Worm (Caenorhabditis elegans) whole organism, L3 larva: ENCODE results near the gene F25E5.9.

ENCODE experiments used
- ceh-82 ChIP-seq: fragments of 150-350 bp; optimal IDR thresholded peaks from 2 replicates; lab custom pipeline; 2014; ENCODE audit warnings: missing biosample characterization, missing genetic modification characterization
- fkh-10 ChIP-seq: sonication (generic microtip); optimal IDR thresholded peaks from 2 replicates; lab custom pipeline; 2017; ENCODE audit warnings: missing biosample characterization, missing genetic modification reagents, missing genetic modification characterization
- lin-39 ChIP-seq: fragments of 150-350 bp; optimal IDR thresholded peaks from 2 replicates; lab custom pipeline; 2018; ENCODE audit warnings: missing biosample characterization, missing genetic modification reagents, missing genetic modification characterization
- nhr-237 ChIP-seq: fragments of 150-350 bp; optimal IDR thresholded peaks from 2 replicates; lab custom pipeline; 2014; ENCODE audit warnings: missing biosample characterization, missing genetic modification characterization
- tbx-2 ChIP-seq: sonication (generic microtip); optimal IDR thresholded peaks from 2 replicates; lab custom pipeline; 2016; ENCODE audit warnings: mild to moderate bottlenecking, missing genetic modification characterization, missing compliant biosample characterization
- ztf-11 ChIP-seq: fragments of 150-350 bp; optimal IDR thresholded peaks from 2 replicates; lab custom pipeline; 2014; ENCODE audit warnings: missing biosample characterization, missing genetic modification characterization
- ztf-4 ChIP-seq: fragments of 150-350 bp; optimal IDR thresholded peaks from 2 replicates; lab custom pipeline; 2014; ENCODE audit warnings: missing biosample characterization, missing genetic modification characterization

- TF ChIP-seq ztf-11 (tag; lab: Kevin White, UChicago): no peak
- TF ChIP-seq fkh-10 (GFP tag; lab: Kevin White, UChicago): no peak
- TF ChIP-seq tbx-2: no peak
- TF ChIP-seq ceh-82 (tag; lab: Kevin White, UChicago): no peak
- no peak for TF ChIP-seq ztf-4 (tag; lab: Kevin White, UChicago)
- no peak for TF ChIP-seq nhr-237 (tag; lab: Kevin White, UChicago)
- TF ChIP-seq lin-39 (tag; lab: Kevin White, UChicago): no peak
These were observed 5.1 kb downstream of the F25E5.9 start for ce11 chrV:7432441-7433146.
